Worm (Caenorhabditis elegans): ENCODE measurements around the gene oct-2.
A peak's percentile ranks its signal among the peaks of the same experiment; 100 is the strongest.

The oct-2 gene

ce11 chrX:11364914-11365313 lies 18.7 kb downstream of the oct-2 start:
- TF ChIP-seq tbx-37 (GFP tag; conservative IDR thresholded peaks at IDR 0.05) (no peak), tbx-11 (GFP tag; IDR thresholded peaks at IDR 0.05) (no peak), F13C5.2 (tag; optimal IDR thresholded peaks at IDR 0.05) (no peak), ama-1 (optimal IDR thresholded peaks at IDR 0.05) (no peak), pes-1 (GFP tag; IDR thresholded peaks at IDR 0.05) (no peak), scrt-1 (GFP tag; IDR thresholded peaks at IDR 0.05) (no peak), hmg-4 (GFP tag; optimal IDR thresholded peaks at IDR 0.05) (no peak)

ce11 chrX:11365995-11366394 lies 19.7 kb downstream of the oct-2 start:
- TF ChIP-seq hmg-4 (GFP tag; optimal IDR thresholded peaks at IDR 0.05) (peak; percentile 71), tbx-37 (GFP tag; conservative IDR thresholded peaks at IDR 0.05) (no peak), tbx-11 (GFP tag; IDR thresholded peaks at IDR 0.05) (0 out of 2 replicates have a peak, but pooled peaks have one; percentile 26)

ce11 chrX:11367087-11367486 lies 20.8 kb downstream of the oct-2 start:
- no peak for TF ChIP-seq hmbx-1 (tag; optimal IDR thresholded peaks at IDR 0.05)
- TF ChIP-seq pes-1 (GFP tag; IDR thresholded peaks at IDR 0.05), result no peak

ce11 chrX:11367640-11368039 lies 21.4 kb downstream of the oct-2 start:
- TF ChIP-seq pes-1 (GFP tag; IDR thresholded peaks at IDR 0.05) (no peak), tbx-37 (GFP tag; conservative IDR thresholded peaks at IDR 0.05) (no peak), ets-7 (tag; optimal IDR thresholded peaks at IDR 0.05) (no peak), ceh-13 (GFP tag; optimal IDR thresholded peaks at IDR 0.05) (no peak)

ce11 chrX:11368417-11368816 lies 22.2 kb downstream of the oct-2 start, which contains the start of gene ttyh-1:
Gene ttyh-1, plus strand, starts transcription at chrX:11368717.
- no peak for TF ChIP-seq hmbx-1 (tag; optimal IDR thresholded peaks at IDR 0.05)
- TF ChIP-seq sea-1 (GFP tag; conservative IDR thresholded peaks at IDR 0.05), result no peak
- no peak for TF ChIP-seq ets-7 (tag; optimal IDR thresholded peaks at IDR 0.05)
- TF ChIP-seq tbx-37 (GFP tag; conservative IDR thresholded peaks at IDR 0.05), result no peak
- TF ChIP-seq pes-1 (GFP tag; IDR thresholded peaks at IDR 0.05), result no peak
- no peak for TF ChIP-seq ceh-13 (GFP tag; optimal IDR thresholded peaks at IDR 0.05)

ce11 chrX:11368845-11369244 lies 22.6 kb downstream of the oct-2 start:
- TF ChIP-seq ets-7 (tag; optimal IDR thresholded peaks at IDR 0.05) (no peak), hmg-4 (GFP tag; optimal IDR thresholded peaks at IDR 0.05) (peak; percentile 29)

- TF ChIP-seq flt-1 (GFP tag; IDR thresholded peaks at IDR 0.05) (no peak), B0310.2 (tag; optimal IDR thresholded peaks at IDR 0.05) (no peak), tbx-37 (GFP tag; conservative IDR thresholded peaks at IDR 0.05) (no peak), tra-4 (tag; optimal IDR thresholded peaks at IDR 0.05) (no peak), F13C5.2 (tag; optimal IDR thresholded peaks at IDR 0.05) (no peak), scrt-1 (GFP tag; IDR thresholded peaks at IDR 0.05) (no peak), ets-7 (tag; optimal IDR thresholded peaks at IDR 0.05) (no peak), hmbx-1 (tag; optimal IDR thresholded peaks at IDR 0.05) (no peak), aly-1 (tag; optimal IDR thresholded peaks at IDR 0.05) (no peak), ama-1 (optimal IDR thresholded peaks at IDR 0.05) (no peak), hmg-4 (GFP tag; optimal IDR thresholded peaks at IDR 0.05) (no peak), pes-1 (GFP tag; IDR thresholded peaks at IDR 0.05) (no peak), tbx-11 (GFP tag; IDR thresholded peaks at IDR 0.05) (no peak), sea-1 (GFP tag; conservative IDR thresholded peaks at IDR 0.05) (no peak), ceh-36 (tag; optimal IDR thresholded peaks at IDR 0.05) (no peak), hnd-1 (tag; optimal IDR thresholded peaks at IDR 0.05) (no peak), ceh-13 (GFP tag; optimal IDR thresholded peaks at IDR 0.05) (no peak)
Measured at ce11 chrX:11370090-11370489, 23.8 kb downstream of the oct-2 start.

DNA sequence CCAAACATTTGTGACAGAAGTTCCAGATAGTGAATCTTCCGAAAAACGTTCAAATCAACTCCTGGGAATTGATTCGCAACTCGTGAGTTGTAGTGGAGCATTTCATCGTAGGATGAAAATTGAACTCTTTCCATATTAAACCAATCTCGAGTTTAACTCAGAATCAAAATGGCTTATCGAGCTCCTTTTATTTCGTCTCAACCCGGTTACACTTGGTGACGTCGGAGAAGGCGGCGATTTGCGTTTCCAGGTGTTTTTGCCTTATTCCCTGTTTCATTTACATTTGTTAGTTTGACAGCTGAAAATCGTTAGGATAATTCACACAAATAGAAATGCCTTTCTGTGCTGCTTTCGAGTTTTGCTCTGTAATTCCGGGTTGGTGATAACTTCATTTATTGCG lies 29.3 kb downstream of the oct-2 start, which contains the start of gene F42E11.3:
Gene F42E11.3, minus strand, starts transcription at position 101 of the 400 bp plus-strand sequence.
- no peak for TF ChIP-seq ceh-36 (tag; optimal IDR thresholded peaks at IDR 0.05)
- no peak for TF ChIP-seq pes-1 (GFP tag; IDR thresholded peaks at IDR 0.05)
- no peak for TF ChIP-seq tbx-37 (GFP tag; conservative IDR thresholded peaks at IDR 0.05)
- TF ChIP-seq tra-4 (tag; optimal IDR thresholded peaks at IDR 0.05), result no peak
- TF ChIP-seq tbx-11 (GFP tag; IDR thresholded peaks at IDR 0.05), result no peak
- no peak for TF ChIP-seq aly-1 (tag; optimal IDR thresholded peaks at IDR 0.05)
- TF ChIP-seq hnd-1 (tag; optimal IDR thresholded peaks at IDR 0.05), result no peak
- TF ChIP-seq scrt-1 (GFP tag; IDR thresholded peaks at IDR 0.05), result no peak
- no peak for TF ChIP-seq B0310.2 (tag; optimal IDR thresholded peaks at IDR 0.05)
- TF ChIP-seq hmbx-1 (tag; optimal IDR thresholded peaks at IDR 0.05), result no peak
- TF ChIP-seq F13C5.2 (tag; optimal IDR thresholded peaks at IDR 0.05), result no peak
- no peak for TF ChIP-seq hmg-4 (GFP tag; optimal IDR thresholded peaks at IDR 0.05)
- TF ChIP-seq flt-1 (GFP tag; IDR thresholded peaks at IDR 0.05), result no peak
- no peak for TF ChIP-seq ets-7 (tag; optimal IDR thresholded peaks at IDR 0.05)
- TF ChIP-seq ceh-13 (GFP tag; optimal IDR thresholded peaks at IDR 0.05), result no peak
- no peak for TF ChIP-seq ama-1 (optimal IDR thresholded peaks at IDR 0.05)
- TF ChIP-seq sea-1 (GFP tag; conservative IDR thresholded peaks at IDR 0.05), result no peak

DNA sequence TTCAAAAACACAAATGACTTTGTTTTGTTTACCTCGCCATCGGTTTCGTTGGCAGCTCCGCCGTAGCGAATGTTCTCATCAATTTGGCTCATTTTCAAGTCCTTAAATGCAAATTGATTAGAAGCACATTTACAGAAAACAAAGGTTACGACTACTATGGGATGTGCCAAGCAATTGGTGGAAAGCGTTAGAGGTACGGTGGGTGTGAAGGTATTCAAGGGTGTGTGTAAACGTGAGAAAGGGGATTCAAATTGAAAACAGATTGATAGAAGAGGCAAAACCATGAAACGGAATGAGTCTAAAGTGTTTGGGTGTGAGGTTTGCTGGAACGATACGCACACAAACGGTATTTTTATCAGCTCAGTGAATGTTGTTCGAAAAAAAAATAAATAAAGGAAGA lies 31.1 kb downstream of the oct-2 start, which contains the start of gene tni-1:
Gene tni-1, minus strand, starts transcription at position 101 of the 400 bp plus-strand sequence.
- TF ChIP-seq ama-1 (optimal IDR thresholded peaks at IDR 0.05) (no peak), ceh-13 (GFP tag; optimal IDR thresholded peaks at IDR 0.05) (no peak), scrt-1 (GFP tag; IDR thresholded peaks at IDR 0.05) (no peak), F13C5.2 (tag; optimal IDR thresholded peaks at IDR 0.05) (no peak), aly-1 (tag; optimal IDR thresholded peaks at IDR 0.05) (no peak), tbx-37 (GFP tag; conservative IDR thresholded peaks at IDR 0.05) (no peak), hmg-4 (GFP tag; optimal IDR thresholded peaks at IDR 0.05) (no peak), sea-1 (GFP tag; conservative IDR thresholded peaks at IDR 0.05) (no peak)
